Fruit fly (Drosophila melanogaster) S2 (cell line): ENCODE data around the gene Ance-2.

Experiments
- CG8478 ChIP-seq: fragments of >200 bp; optimal IDR thresholded peaks from 2 replicates; lab custom pipeline; 2018
- CTCF ChIP-seq, 2 experiments: fragments of >200 bp; optimal IDR thresholded peaks; 2 replicates each; lab custom pipeline; 2018

- TF ChIP-seq CTCF (optimal IDR thresholded peaks at IDR 0.05; lab: Kevin White, UChicago) (no peak), CG8478 (lab: Kevin White, UChicago) (no peak)
These were observed 22.6 kb upstream of the Ance-2 start for dm6 chr2L:13886326-13887073.
